Worm (Caenorhabditis elegans) whole organism, L3 larva: ENCODE measurements around the gene srbc-37.

Experiments
- fos-1 ChIP-seq: fragments of 150-350 bp; optimal IDR thresholded peaks from 2 replicates; lab custom pipeline; 2014; ENCODE audit warnings: missing biosample characterization, missing genetic modification characterization
- nfya-1 ChIP-seq: sonication (generic microtip); optimal IDR thresholded peaks from 2 replicates; lab custom pipeline; 2017; ENCODE audit warnings: missing genetic modification characterization, mild to moderate bottlenecking, missing compliant biosample characterization, antibody characterized with exemption, moderate library complexity; ENCODE audit not compliant: insufficient read depth
- pqm-1 ChIP-seq: fragments of 150-350 bp; optimal IDR thresholded peaks from 2 replicates; lab custom pipeline; 2017; ENCODE audit warnings: missing biosample characterization, missing genetic modification characterization, inconsistent platforms
- sea-2 ChIP-seq: fragments of 150-350 bp; sonication (generic microtip); optimal IDR thresholded peaks from 4 replicates; lab custom pipeline; 2014; ENCODE audit warnings: missing biosample characterization, missing genetic modification reagents, missing genetic modification characterization
- snpc-4 ChIP-seq: fragments of 150-350 bp; optimal IDR thresholded peaks from 2 replicates; lab custom pipeline; 2014; ENCODE audit warnings: missing biosample characterization, missing genetic modification characterization

DNA sequence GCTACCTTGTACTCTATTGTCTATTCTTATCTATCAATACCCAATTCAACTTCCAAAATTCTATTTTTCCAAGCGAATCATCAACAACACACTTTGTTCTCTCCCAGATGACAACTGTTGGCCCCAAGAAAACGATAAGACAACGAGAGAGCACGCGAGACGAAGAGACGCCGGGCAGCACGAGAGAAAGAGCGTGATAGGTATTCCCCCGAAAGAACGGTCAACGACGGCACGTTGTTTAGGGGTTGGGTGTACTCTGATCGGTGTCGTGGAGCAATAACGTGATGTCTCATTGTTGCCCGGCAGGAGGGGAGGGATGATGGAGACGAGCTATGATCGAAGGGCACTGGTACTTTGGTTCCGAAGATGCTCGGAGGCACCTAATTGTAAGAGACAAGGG lies 29.0 kb downstream of the srbc-37 start:
- TF ChIP-seq snpc-4 (tag; lab: Kevin White, UChicago) (no peak), pqm-1 (tag; lab: Kevin White, UChicago) (peak; percentile 98), nfya-1 (peak; percentile 74), fos-1 (tag; lab: Kevin White, UChicago) (no peak), sea-2 (no peak)
